Worm (Caenorhabditis elegans) whole organism, L1 larva: ENCODE results near the gene tra-4.
A peak's percentile ranks its signal among the peaks of the same experiment; 100 is the strongest.

ENCODE experiments used
- C16A3.4 ChIP-seq: fragments of 150-350 bp; optimal IDR thresholded peaks from 2 replicates; lab custom pipeline; 2014; ENCODE audit warnings: missing biosample characterization, missing genetic modification characterization
- C34B4.2 ChIP-seq: sonication (generic microtip); optimal IDR thresholded peaks from 2 replicates; lab custom pipeline; 2017; ENCODE audit warnings: mild to moderate bottlenecking, missing genetic modification characterization, missing compliant biosample characterization
- F16B12.6 ChIP-seq: fragments of 150-350 bp; optimal IDR thresholded peaks from 2 replicates; lab custom pipeline; 2014; ENCODE audit warnings: missing biosample characterization, missing genetic modification characterization
- Y116A8C.19 ChIP-seq: sonication (generic microtip); optimal IDR thresholded peaks from 2 replicates; lab custom pipeline; 2016; ENCODE audit warnings: missing compliant biosample characterization, missing genetic modification characterization, borderline replicate concordance
- aha-1 ChIP-seq: fragments of 150-350 bp; optimal IDR thresholded peaks from 2 replicates; lab custom pipeline; 2014; ENCODE audit warnings: missing biosample characterization, missing genetic modification characterization
- ama-1 ChIP-seq: fragments of 150-350 bp; optimal IDR thresholded peaks from 2 replicates; lab custom pipeline; 2014
- ceh-90 ChIP-seq: sonication (generic microtip); optimal IDR thresholded peaks from 2 replicates; lab custom pipeline; 2016; ENCODE audit warnings: missing genetic modification characterization, missing compliant biosample characterization
- dpl-1 ChIP-seq, 3 experiments: fragments of 150-350 bp in 2 of 3; sonication (generic microtip) in 1 of 3; optimal IDR thresholded peaks; 2 replicates each; lab custom pipeline; 2014 to 2017; ENCODE audit warnings: missing biosample characterization in 3 of 3, missing genetic modification characterization in 3 of 3, missing genetic modification reagents in 3 of 3
- efl-3 ChIP-seq: fragments of 200-800 bp; sonication (Bioruptor generic); optimal IDR thresholded peaks from 2 replicates; lab custom pipeline; 2018; ENCODE audit warnings: mild to moderate bottlenecking, missing genetic modification characterization, missing compliant biosample characterization
- egl-13 ChIP-seq: sonication (generic microtip); optimal IDR thresholded peaks from 2 replicates; lab custom pipeline; 2016; ENCODE audit warnings: missing genotype, missing genetic modification reagents, missing genetic modification characterization, missing compliant biosample characterization
- egl-27 ChIP-seq, 2 experiments: fragments of 150-350 bp in 1 of 2; sonication (generic microtip); optimal IDR thresholded peaks; 3 replicates each; lab custom pipeline; 2017 to 2018; ENCODE audit warnings: missing biosample characterization in 2 of 2, missing genetic modification characterization in 2 of 2, missing genetic modification reagents in 2 of 2
- elt-2 ChIP-seq: sonication (generic microtip); optimal IDR thresholded peaks from 2 replicates; lab custom pipeline; 2016; ENCODE audit warnings: missing genetic modification characterization, mild to moderate bottlenecking, inconsistent platforms, missing compliant biosample characterization, missing genetic modification reagents
- fkh-4 ChIP-seq: sonication (generic microtip); optimal IDR thresholded peaks from 2 replicates; lab custom pipeline; 2016; ENCODE audit warnings: missing compliant biosample characterization, missing genetic modification characterization, borderline replicate concordance
- fos-1 ChIP-seq: fragments of 150-350 bp; optimal IDR thresholded peaks from 2 replicates; lab custom pipeline; 2014; ENCODE audit warnings: missing biosample characterization, missing genetic modification characterization
- hlh-17 ChIP-seq: fragments of 200-800 bp; sonication (Bioruptor generic); optimal IDR thresholded peaks from 2 replicates; lab custom pipeline; 2018; ENCODE audit warnings: missing genetic modification characterization, mild to moderate bottlenecking, missing compliant biosample characterization, moderate library complexity, borderline replicate concordance
- hpl-2 ChIP-seq: fragments of 150-350 bp; optimal IDR thresholded peaks from 2 replicates; lab custom pipeline; 2014; ENCODE audit warnings: missing biosample characterization, missing genetic modification reagents, missing genetic modification characterization
- isw-1 ChIP-seq: fragments of 200-800 bp; sonication (Bioruptor generic); IDR thresholded peaks from 2 replicates; pipeline ENCODE4 v1.3.6; 2022; ENCODE audit warnings: missing genetic modification characterization, missing compliant biosample characterization
- jun-1 ChIP-seq: fragments of 150-350 bp; optimal IDR thresholded peaks from 2 replicates; lab custom pipeline; 2014; ENCODE audit warnings: missing biosample characterization, missing genetic modification reagents, missing genetic modification characterization
- lin-13 ChIP-seq: fragments of 150-350 bp; optimal IDR thresholded peaks from 2 replicates; lab custom pipeline; 2014; ENCODE audit warnings: missing biosample characterization, missing genetic modification reagents, missing genetic modification characterization
- lin-35 ChIP-seq, 2 experiments: fragments of 150-350 bp; optimal IDR thresholded peaks; 2 replicates each; lab custom pipeline; 2014; ENCODE audit warnings: missing biosample characterization in 2 of 2, missing genetic modification characterization in 2 of 2, missing genetic modification reagents in 2 of 2
- lin-39 ChIP-seq: fragments of 150-350 bp; optimal IDR thresholded peaks from 2 replicates; lab custom pipeline; 2014; ENCODE audit warnings: missing biosample characterization, missing genetic modification reagents, missing genetic modification characterization
- lir-3 ChIP-seq: sonication (generic microtip); optimal IDR thresholded peaks from 2 replicates; lab custom pipeline; 2016; ENCODE audit warnings: mild to moderate bottlenecking, missing genetic modification characterization, moderate library complexity, missing compliant biosample characterization; ENCODE audit not compliant: poor library complexity
- lsy-2 ChIP-seq, 2 experiments: fragments of 150-350 bp; optimal IDR thresholded peaks; 2 replicates each; lab custom pipeline; 2014; ENCODE audit warnings: missing biosample characterization in 2 of 2, missing genetic modification characterization in 2 of 2
- mab-9 ChIP-seq: fragments of 200-800 bp; sonication (Bioruptor generic); IDR thresholded peaks from 2 replicates; pipeline ENCODE4 v1.3.6; 2022; ENCODE audit warnings: missing genetic modification reagents, missing genetic modification characterization, missing compliant biosample characterization
- mep-1 ChIP-seq: fragments of 150-350 bp; optimal IDR thresholded peaks from 2 replicates; lab custom pipeline; 2014; ENCODE audit warnings: missing biosample characterization, missing genetic modification characterization
- nhr-19 ChIP-seq: fragments of 200-800 bp; sonication (Bioruptor generic); conservative IDR thresholded peaks from 2 replicates; pipeline ENCODE4 v1.3.6; 2022; ENCODE audit warnings: missing genetic modification characterization, missing compliant biosample characterization
- nhr-28 ChIP-seq: fragments of 150-350 bp; optimal IDR thresholded peaks from 2 replicates; lab custom pipeline; 2014; ENCODE audit warnings: missing biosample characterization, missing genetic modification characterization
- nhr-71 ChIP-seq: sonication (generic microtip); optimal IDR thresholded peaks from 2 replicates; lab custom pipeline; 2016; ENCODE audit warnings: mild to moderate bottlenecking, missing genetic modification characterization, moderate library complexity, missing compliant biosample characterization
- nhr-90 ChIP-seq: sonication (generic microtip); optimal IDR thresholded peaks from 2 replicates; lab custom pipeline; 2016; ENCODE audit warnings: mild to moderate bottlenecking, missing genetic modification characterization, missing compliant biosample characterization; ENCODE audit not compliant: poor library complexity
- pag-3 ChIP-seq: sonication (generic microtip); optimal IDR thresholded peaks from 2 replicates; lab custom pipeline; 2017; ENCODE audit warnings: missing genetic modification characterization, mild to moderate bottlenecking, missing compliant biosample characterization, antibody characterized with exemption, borderline replicate concordance; ENCODE audit not compliant: insufficient read depth
- pax-3 ChIP-seq: fragments of 200-800 bp; sonication (Bioruptor generic); optimal IDR thresholded peaks from 2 replicates; lab custom pipeline; 2018; ENCODE audit warnings: mild to moderate bottlenecking, missing genetic modification characterization, moderate library complexity, missing compliant biosample characterization
- pqm-1 ChIP-seq: sonication (generic microtip); optimal IDR thresholded peaks from 3 replicates; lab custom pipeline; 2017; ENCODE audit warnings: missing biosample characterization, missing genetic modification characterization
- tbx-2 ChIP-seq: sonication (generic microtip); optimal IDR thresholded peaks from 2 replicates; lab custom pipeline; 2016; ENCODE audit warnings: missing genetic modification characterization, missing compliant biosample characterization
- unc-130 ChIP-seq: fragments of 150-350 bp; optimal IDR thresholded peaks from 2 replicates; lab custom pipeline; 2017; ENCODE audit warnings: missing biosample characterization, missing genetic modification characterization, inconsistent platforms
- unc-30 ChIP-seq: sonication (generic microtip); optimal IDR thresholded peaks from 2 replicates; lab custom pipeline; 2017; ENCODE audit warnings: missing biosample characterization, missing genetic modification characterization
- unc-86 ChIP-seq: sonication (generic microtip); optimal IDR thresholded peaks from 2 replicates; lab custom pipeline; 2016; ENCODE audit warnings: missing genetic modification characterization, missing compliant biosample characterization
- vab-15 ChIP-seq: sonication (generic microtip); optimal IDR thresholded peaks from 2 replicates; lab custom pipeline; 2017; ENCODE audit warnings: missing genotype, mild to moderate bottlenecking, missing genetic modification characterization, missing compliant biosample characterization
- zip-4 ChIP-seq: fragments of 200-800 bp; sonication (Bioruptor generic); optimal IDR thresholded peaks from 2 replicates; lab custom pipeline; 2018; ENCODE audit warnings: mild to moderate bottlenecking, missing genetic modification characterization, moderate library complexity, missing compliant biosample characterization
- ztf-4 ChIP-seq: fragments of 150-350 bp; optimal IDR thresholded peaks from 2 replicates; lab custom pipeline; 2014; ENCODE audit warnings: missing biosample characterization, missing genetic modification characterization

tra-4 gene

ce11 chrX:2891141-2891739, 33.8 kb upstream of the tra-4 start, which contains the start of gene B0410.3 (continued):
- TF ChIP-seq hpl-2 (no peak), unc-30 (tag; lab: Kevin White, UChicago) (no peak), vab-15 (tag; lab: Kevin White, UChicago) (peak; percentile 67), lin-35 (GFP tag; optimal IDR thresholded peaks at IDR 0.05; lab: Kevin White, UChicago) (peak; percentile 7 to 60), fos-1 (tag; lab: Kevin White, UChicago) (peak; percentile 17), ztf-4 (peak; percentile 62), aha-1 (tag; lab: Kevin White, UChicago) (no peak), pqm-1 (tag; lab: Kevin White, UChicago) (no peak), mab-9 (GFP tag; lab: Robert Waterston, UW) (no peak), elt-2 (no peak), egl-13 (tag; lab: Kevin White, UChicago) (no peak), lsy-2 (tag; optimal IDR thresholded peaks at IDR 0.05; lab: Kevin White, UChicago) (peak; percentile 30 to 68), nhr-28 (tag; lab: Kevin White, UChicago) (no peak), pax-3 (tag; lab: Kevin White, UChicago) (no peak), jun-1 (peak; percentile 5), dpl-1 (GFP tag; optimal IDR thresholded peaks at IDR 0.05; lab: Kevin White, UChicago) (peak in 1 of 3 experiments; percentile 7), lin-39 (tag; lab: Kevin White, UChicago) (no peak), F16B12.6 (tag; lab: Kevin White, UChicago) (no peak), lir-3 (tag; lab: Kevin White, UChicago) (no peak), pag-3 (no peak), ceh-90 (no peak), nhr-90 (tag; lab: Kevin White, UChicago) (peak; percentile 85), lin-13 (no peak), hlh-17 (no peak), isw-1 (GFP tag; lab: Robert Waterston, UW) (no peak), efl-3 (GFP tag; lab: Kevin White, UChicago) (no peak), tbx-2 (tag; lab: Kevin White, UChicago) (peak; percentile 62), Y116A8C.19 (no peak), C16A3.4 (tag; lab: Kevin White, UChicago) (peak; percentile 46), unc-130 (tag; lab: Kevin White, UChicago) (peak; percentile 66), egl-27 (tag; optimal IDR thresholded peaks at IDR 0.05; lab: Kevin White, UChicago) (peak in 1 of 2 experiments; percentile 55), fkh-4 (no peak), C34B4.2 (tag; lab: Kevin White, UChicago) (no peak), mep-1 (tag; lab: Kevin White, UChicago) (peak; percentile 47)

ce11 chrX:2890041-2890650, 32.7 kb upstream of the tra-4 start:
- TF ChIP-seq lsy-2 (tag; optimal IDR thresholded peaks at IDR 0.05; lab: Kevin White, UChicago) (peak in 1 of 2 experiments; percentile 1), hpl-2 (no peak), ama-1 (lab: Kevin White, UChicago) (peak; percentile 12), nhr-90 (tag; lab: Kevin White, UChicago) (no peak), ztf-4 (peak; percentile 18), zip-4 (no peak), nhr-71 (tag; lab: Kevin White, UChicago) (peak; percentile 2), nhr-19 (GFP tag; lab: Robert Waterston, UW) (0 out of 2 replicates have a peak, but pooled peaks have one; percentile 5), unc-86 (no peak), mep-1 (tag; lab: Kevin White, UChicago) (peak; percentile 11)
